Worm (Caenorhabditis elegans) whole organism, young adult: ENCODE data around the gene bir-1.

Source experiments
- F37B4.10 ChIP-seq: fragments of 200-800 bp; sonication (Bioruptor generic); IDR thresholded peaks from 2 replicates; pipeline ENCODE4 v1.3.6; 2022; ENCODE audit warnings: missing genetic modification characterization, missing compliant biosample characterization
- ceh-79 ChIP-seq: sonication (generic microtip); optimal IDR thresholded peaks from 2 replicates; lab custom pipeline; 2017; ENCODE audit warnings: mild to moderate bottlenecking, missing genetic modification characterization, missing compliant biosample characterization
- ekl-4 ChIP-seq: fragments of 200-800 bp; sonication (Bioruptor generic); IDR thresholded peaks from 2 replicates; pipeline ENCODE4 v1.3.6; 2022; ENCODE audit warnings: missing genetic modification reagents, missing genetic modification characterization, missing compliant biosample characterization
- lsl-1 ChIP-seq: fragments of 200-800 bp; sonication (Bioruptor generic); optimal IDR thresholded peaks from 2 replicates; lab custom pipeline; 2018; ENCODE audit warnings: mild to moderate bottlenecking, missing genetic modification characterization, moderate library complexity, missing compliant biosample characterization
- madf-3 ChIP-seq: fragments of 200-800 bp; sonication (Bioruptor generic); IDR thresholded peaks from 2 replicates; pipeline ENCODE4 v1.3.6; 2022; ENCODE audit warnings: missing genetic modification reagents, missing genetic modification characterization, missing compliant biosample characterization
- mes-4 ChIP-seq: sonication (generic microtip); optimal IDR thresholded peaks from 2 replicates; lab custom pipeline; 2016; ENCODE audit warnings: missing genotype, missing genetic modification characterization, missing compliant biosample characterization
- mxl-1 ChIP-seq: sonication (generic microtip); optimal IDR thresholded peaks from 2 replicates; lab custom pipeline; 2016; ENCODE audit warnings: missing genetic modification characterization, missing compliant biosample characterization
- nfya-1 ChIP-seq: sonication (generic microtip); optimal IDR thresholded peaks from 2 replicates; lab custom pipeline; 2017; ENCODE audit warnings: antibody characterized with exemption, missing compliant biosample characterization, missing genetic modification characterization, borderline replicate concordance; ENCODE audit not compliant: insufficient read depth
- nhr-90 ChIP-seq: sonication (generic microtip); optimal IDR thresholded peaks from 2 replicates; lab custom pipeline; 2016; ENCODE audit warnings: missing genotype, mild to moderate bottlenecking, missing genetic modification characterization, missing compliant biosample characterization
- pha-4 ChIP-seq: fragments of 150-350 bp; sonication (generic microtip); optimal IDR thresholded peaks from 2 replicates; lab custom pipeline; 2014; ENCODE audit warnings: missing biosample characterization, missing genetic modification reagents, missing genetic modification characterization
- snpc-4 ChIP-seq, 5 experiments: fragments of 150-350 bp in 1 of 5; sonication (generic microtip) in 4 of 5; optimal IDR thresholded peaks; 2 replicates each; lab custom pipeline; 2014 to 2018; ENCODE audit warnings: missing genetic modification characterization in 5 of 5, missing biosample characterization in 3 of 5, antibody characterized with exemption in 2 of 5, mild to moderate bottlenecking in 2 of 5, missing compliant biosample characterization in 2 of 5, missing genotype in 2 of 5, moderate library complexity in 2 of 5, missing genetic modification reagents in 1 of 5
- unc-62 ChIP-seq: fragments of 150-350 bp; optimal IDR thresholded peaks from 2 replicates; lab custom pipeline; 2014; ENCODE audit warnings: missing biosample characterization, missing genetic modification reagents, missing genetic modification characterization

DNA sequence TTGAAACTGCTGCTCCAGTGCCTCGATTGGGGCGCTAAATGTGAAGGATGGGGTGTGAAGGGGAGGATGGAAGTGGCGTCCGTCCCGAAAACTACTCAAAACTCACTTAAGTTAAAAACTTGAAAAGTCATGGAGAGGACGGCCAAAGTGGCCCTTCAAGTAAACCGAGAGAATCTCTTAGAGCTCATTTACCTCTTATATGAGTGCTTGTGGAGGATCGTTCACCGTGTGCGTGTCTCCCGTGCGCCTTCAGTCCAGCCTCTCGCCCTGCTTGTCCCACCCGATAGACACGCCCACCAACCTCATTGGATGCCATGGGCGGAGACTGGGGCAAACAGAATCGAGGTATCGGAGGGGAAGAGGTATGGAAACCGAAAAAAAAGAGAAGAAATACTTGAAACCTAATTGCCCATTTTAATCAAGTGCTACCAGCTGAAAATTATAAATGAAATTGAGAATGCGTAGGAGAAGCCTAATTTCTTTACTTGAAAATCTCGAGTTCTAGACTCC is 20.7 kb downstream of the bir-1 start, which contains the start of gene ceh-27:
- TF ChIP-seq F37B4.10 (GFP tag; lab: Robert Waterston, UW) (no peak), snpc-4 (GFP tag; optimal IDR thresholded peaks at IDR 0.05; lab: Kevin White, UChicago) (no peak), snpc-4 (tag; optimal IDR thresholded peaks at IDR 0.05; lab: Kevin White, UChicago) (no peak), madf-3 (GFP tag; lab: Robert Waterston, UW) (no peak), unc-62 (GFP tag; lab: Kevin White, UChicago) (no peak), nhr-90 (tag; lab: Kevin White, UChicago) (no peak), mxl-1 (tag; lab: Kevin White, UChicago) (no peak), pha-4 (tag; lab: Kevin White, UChicago) (no peak), ceh-79 (tag; lab: Kevin White, UChicago) (no peak), lsl-1 (GFP tag; lab: Kevin White, UChicago) (no peak), mes-4 (no peak), ekl-4 (no peak), nfya-1 (tag; lab: Kevin White, UChicago) (no peak)
